Worm (Caenorhabditis elegans): ENCODE measurements around the gene ZK856.6.

The ZK856.6 gene

ce11 chrV:10221317-10221716 lies 22.8 kb downstream of the ZK856.6 start, which contains the start of the genes fipr-5 and fipr-9:
TSS of gene fipr-5 (minus strand) at chrV:10221417.
TSS of gene fipr-9 (plus strand) at chrV:10221662.
- TF ChIP-seq B0310.2 (tag; optimal IDR thresholded peaks at IDR 0.05), result no peak
- no peak for TF ChIP-seq scrt-1 (GFP tag; IDR thresholded peaks at IDR 0.05)
- TF ChIP-seq hnd-1 (tag; optimal IDR thresholded peaks at IDR 0.05), result no peak
- TF ChIP-seq tbx-37 (GFP tag; conservative IDR thresholded peaks at IDR 0.05), result no peak
- TF ChIP-seq tbx-11 (GFP tag; IDR thresholded peaks at IDR 0.05), result no peak

- TF ChIP-seq hnd-1 (tag; optimal IDR thresholded peaks at IDR 0.05) (no peak), pes-1 (GFP tag; IDR thresholded peaks at IDR 0.05) (no peak), tbx-11 (GFP tag; IDR thresholded peaks at IDR 0.05) (no peak), tra-4 (tag; optimal IDR thresholded peaks at IDR 0.05) (no peak), hmbx-1 (tag; optimal IDR thresholded peaks at IDR 0.05) (no peak), scrt-1 (GFP tag; IDR thresholded peaks at IDR 0.05) (no peak), tbx-37 (GFP tag; conservative IDR thresholded peaks at IDR 0.05) (no peak), F13C5.2 (tag; optimal IDR thresholded peaks at IDR 0.05) (no peak), aly-1 (tag; optimal IDR thresholded peaks at IDR 0.05) (no peak), flt-1 (GFP tag; IDR thresholded peaks at IDR 0.05) (no peak), ets-7 (tag; optimal IDR thresholded peaks at IDR 0.05) (no peak), sea-1 (GFP tag; conservative IDR thresholded peaks at IDR 0.05) (no peak), hmg-4 (GFP tag; optimal IDR thresholded peaks at IDR 0.05) (no peak), B0310.2 (tag; optimal IDR thresholded peaks at IDR 0.05) (no peak), ceh-36 (tag; optimal IDR thresholded peaks at IDR 0.05) (no peak), ceh-13 (GFP tag; optimal IDR thresholded peaks at IDR 0.05) (no peak), ama-1 (optimal IDR thresholded peaks at IDR 0.05) (no peak)
Measured at ce11 chrV:10222007-10222406, 23.5 kb downstream of the ZK856.6 start, which contains the start of gene C12D8.20. TSS of gene C12D8.20 (plus strand) at chrV:10222307.

ce11 chrV:10224619-10225018 lies 26.1 kb downstream of the ZK856.6 start:
- TF ChIP-seq ceh-13 (GFP tag; optimal IDR thresholded peaks at IDR 0.05) (no peak), tra-4 (tag; optimal IDR thresholded peaks at IDR 0.05) (no peak), pes-1 (GFP tag; IDR thresholded peaks at IDR 0.05) (no peak), tbx-37 (GFP tag; conservative IDR thresholded peaks at IDR 0.05) (no peak), hnd-1 (tag; optimal IDR thresholded peaks at IDR 0.05) (no peak), ama-1 (optimal IDR thresholded peaks at IDR 0.05) (no peak), B0310.2 (tag; optimal IDR thresholded peaks at IDR 0.05) (no peak), F13C5.2 (tag; optimal IDR thresholded peaks at IDR 0.05) (no peak), ceh-36 (tag; optimal IDR thresholded peaks at IDR 0.05) (no peak), ets-7 (tag; optimal IDR thresholded peaks at IDR 0.05) (no peak), sea-1 (GFP tag; conservative IDR thresholded peaks at IDR 0.05) (no peak), hmg-4 (GFP tag; optimal IDR thresholded peaks at IDR 0.05) (no peak), flt-1 (GFP tag; IDR thresholded peaks at IDR 0.05) (no peak), tbx-11 (GFP tag; IDR thresholded peaks at IDR 0.05) (no peak), hmbx-1 (tag; optimal IDR thresholded peaks at IDR 0.05) (no peak), scrt-1 (GFP tag; IDR thresholded peaks at IDR 0.05) (no peak), aly-1 (tag; optimal IDR thresholded peaks at IDR 0.05) (no peak)

DNA sequence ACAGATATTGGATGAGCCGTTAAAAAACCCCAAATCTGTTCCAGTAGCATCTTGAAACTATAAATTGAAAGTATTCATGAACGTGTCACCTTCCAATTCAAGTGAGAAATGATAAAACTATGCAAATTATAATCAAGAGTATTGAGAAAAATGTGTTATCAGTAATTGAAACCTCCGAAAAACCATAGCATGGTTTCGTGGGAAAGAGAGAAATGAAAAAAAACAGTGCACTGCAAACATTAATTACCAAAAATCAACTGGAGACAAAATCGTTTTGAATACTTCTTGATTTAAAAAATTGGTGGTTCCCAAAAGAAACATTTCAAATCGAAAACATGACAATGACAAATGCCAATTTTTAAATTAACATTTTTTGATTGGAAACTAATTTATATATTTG lies 27.1 kb downstream of the ZK856.6 start, which contains the start of gene daf-36:
Gene daf-36 (minus strand): TSS at position 101 of the 400 bp plus-strand sequence.
- TF ChIP-seq hmbx-1 (tag; optimal IDR thresholded peaks at IDR 0.05) (no peak), hmg-4 (GFP tag; optimal IDR thresholded peaks at IDR 0.05) (no peak), ceh-36 (tag; optimal IDR thresholded peaks at IDR 0.05) (no peak), tbx-37 (GFP tag; conservative IDR thresholded peaks at IDR 0.05) (no peak), tra-4 (tag; optimal IDR thresholded peaks at IDR 0.05) (no peak), ceh-13 (GFP tag; optimal IDR thresholded peaks at IDR 0.05) (no peak), hnd-1 (tag; optimal IDR thresholded peaks at IDR 0.05) (no peak), B0310.2 (tag; optimal IDR thresholded peaks at IDR 0.05) (no peak), tbx-11 (GFP tag; IDR thresholded peaks at IDR 0.05) (no peak), flt-1 (GFP tag; IDR thresholded peaks at IDR 0.05) (no peak)

DNA sequence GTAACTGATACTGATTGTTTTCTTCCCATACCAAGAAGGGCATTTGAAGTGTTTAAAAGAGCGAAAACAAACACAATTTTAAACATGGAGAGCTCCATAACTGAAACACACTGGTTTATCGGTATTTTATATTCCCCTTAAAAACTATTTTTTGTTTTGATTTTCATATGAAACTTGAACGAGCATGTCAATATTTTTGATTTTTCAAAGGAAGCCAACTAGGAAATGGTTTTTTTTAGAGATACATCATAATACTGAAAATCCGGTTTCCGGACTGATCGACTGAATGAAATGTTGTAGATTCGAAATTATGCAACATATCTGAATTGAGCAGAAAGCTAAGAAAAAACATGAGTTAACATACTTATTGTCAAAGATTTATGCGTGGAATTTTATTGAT lies 28.8 kb downstream of the ZK856.6 start, which contains the start of gene ttr-19:
Gene ttr-19 (minus strand): TSS at position 101 of the 400 bp plus-strand sequence.
- no peak for TF ChIP-seq F13C5.2 (tag; optimal IDR thresholded peaks at IDR 0.05)
- TF ChIP-seq aly-1 (tag; optimal IDR thresholded peaks at IDR 0.05), result no peak
- TF ChIP-seq hmbx-1 (tag; optimal IDR thresholded peaks at IDR 0.05), result no peak
- no peak for TF ChIP-seq B0310.2 (tag; optimal IDR thresholded peaks at IDR 0.05)
- TF ChIP-seq pes-1 (GFP tag; IDR thresholded peaks at IDR 0.05), result no peak
- TF ChIP-seq sea-1 (GFP tag; conservative IDR thresholded peaks at IDR 0.05), result no peak
- no peak for TF ChIP-seq hmg-4 (GFP tag; optimal IDR thresholded peaks at IDR 0.05)
- TF ChIP-seq scrt-1 (GFP tag; IDR thresholded peaks at IDR 0.05), result no peak
- TF ChIP-seq ceh-13 (GFP tag; optimal IDR thresholded peaks at IDR 0.05), result no peak
- no peak for TF ChIP-seq hnd-1 (tag; optimal IDR thresholded peaks at IDR 0.05)
- no peak for TF ChIP-seq flt-1 (GFP tag; IDR thresholded peaks at IDR 0.05)
- no peak for TF ChIP-seq tra-4 (tag; optimal IDR thresholded peaks at IDR 0.05)
- no peak for TF ChIP-seq ceh-36 (tag; optimal IDR thresholded peaks at IDR 0.05)

DNA sequence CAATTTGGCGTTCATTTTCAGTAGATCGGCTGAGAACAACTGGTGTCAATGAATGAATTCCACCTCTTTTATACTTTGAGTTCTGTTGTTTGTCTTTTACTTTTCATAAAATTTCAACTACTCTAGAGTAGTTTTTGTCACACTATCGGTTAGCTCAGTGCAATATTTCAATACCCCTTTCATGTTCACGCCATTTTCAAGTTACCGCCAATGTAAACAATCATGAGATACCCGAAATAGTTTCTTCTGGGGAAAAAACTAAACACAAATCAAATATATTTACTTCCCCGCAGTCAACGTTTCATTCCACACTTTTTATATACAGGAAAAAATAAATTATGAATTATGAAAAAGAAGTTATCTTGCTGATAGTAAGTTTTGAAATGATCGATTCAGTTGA lies 29.9 kb downstream of the ZK856.6 start, which contains the start of gene fipr-4:
Gene fipr-4 (minus strand): TSS at position 101 of the 400 bp plus-strand sequence.
- TF ChIP-seq tra-4 (tag; optimal IDR thresholded peaks at IDR 0.05) (no peak), tbx-11 (GFP tag; IDR thresholded peaks at IDR 0.05) (no peak), ama-1 (optimal IDR thresholded peaks at IDR 0.05) (no peak), flt-1 (GFP tag; IDR thresholded peaks at IDR 0.05) (no peak), pes-1 (GFP tag; IDR thresholded peaks at IDR 0.05) (no peak), hmbx-1 (tag; optimal IDR thresholded peaks at IDR 0.05) (no peak), ceh-13 (GFP tag; optimal IDR thresholded peaks at IDR 0.05) (no peak)

- TF ChIP-seq pes-1 (GFP tag; IDR thresholded peaks at IDR 0.05) (no peak), tbx-37 (GFP tag; conservative IDR thresholded peaks at IDR 0.05) (no peak), tra-4 (tag; optimal IDR thresholded peaks at IDR 0.05) (no peak), scrt-1 (GFP tag; IDR thresholded peaks at IDR 0.05) (no peak), sea-1 (GFP tag; conservative IDR thresholded peaks at IDR 0.05) (no peak), hmbx-1 (tag; optimal IDR thresholded peaks at IDR 0.05) (no peak), flt-1 (GFP tag; IDR thresholded peaks at IDR 0.05) (no peak), ama-1 (optimal IDR thresholded peaks at IDR 0.05) (no peak), B0310.2 (tag; optimal IDR thresholded peaks at IDR 0.05) (no peak), aly-1 (tag; optimal IDR thresholded peaks at IDR 0.05) (no peak), ceh-36 (tag; optimal IDR thresholded peaks at IDR 0.05) (no peak), ceh-13 (GFP tag; optimal IDR thresholded peaks at IDR 0.05) (no peak), ets-7 (tag; optimal IDR thresholded peaks at IDR 0.05) (no peak), hmg-4 (GFP tag; optimal IDR thresholded peaks at IDR 0.05) (no peak), F13C5.2 (tag; optimal IDR thresholded peaks at IDR 0.05) (no peak), hnd-1 (tag; optimal IDR thresholded peaks at IDR 0.05) (no peak)
Measured at ce11 chrV:10229222-10229879, 30.9 kb downstream of the ZK856.6 start, which contains the start of the genes pyt-1 and fipr-7. TSS of gene pyt-1 (minus strand) at chrV:10229322. TSS of gene fipr-7 (plus strand) at chrV:10229829.

Measured in whole organism, early embryonic.